Worm (Caenorhabditis elegans) whole organism, midembryonic: ENCODE data around the gene Y46H3C.5.
A peak's percentile ranks its signal among the peaks of the same experiment; 100 is the strongest.
"Not testable (repeated sequence)": the region's sequence is repeated elsewhere in the genome, so short reads cannot be mapped to it uniquely, and the experiment has no call there.

Experiments used
- T22C8.4 ChIP-seq: fragments of 200-800 bp; sonication (Bioruptor generic); IDR thresholded peaks from 2 replicates; pipeline ENCODE4 v1.3.6; 2022; ENCODE audit warnings: missing genetic modification characterization, missing compliant biosample characterization
- cog-1 ChIP-seq: sonication (generic microtip); optimal IDR thresholded peaks from 2 replicates; lab custom pipeline; 2016; ENCODE audit warnings: missing genetic modification characterization, missing compliant biosample characterization
- flt-1 ChIP-seq: fragments of 200-800 bp; sonication (Bioruptor generic); IDR thresholded peaks from 2 replicates; pipeline ENCODE4 v1.3.6; 2022; ENCODE audit warnings: missing genetic modification characterization, missing compliant biosample characterization
- klf-2 ChIP-seq: fragments of 200-800 bp; sonication (Bioruptor generic); conservative IDR thresholded peaks from 2 replicates; pipeline ENCODE4 v1.3.6; 2022; ENCODE audit warnings: missing genetic modification reagents, missing genetic modification characterization, missing compliant biosample characterization
- med-1 ChIP-seq: sonication (generic microtip); optimal IDR thresholded peaks from 2 replicates; lab custom pipeline; 2017; ENCODE audit warnings: missing genetic modification characterization, mild to moderate bottlenecking, missing compliant biosample characterization, antibody characterized with exemption, missing genetic modification reagents; ENCODE audit not compliant: insufficient read depth
- ref-1 ChIP-seq: fragments of 200-800 bp; sonication (Bioruptor generic); conservative IDR thresholded peaks from 2 replicates; pipeline ENCODE4 v1.3.6; 2022; ENCODE audit warnings: missing genetic modification reagents, missing genetic modification characterization, missing compliant biosample characterization
- tab-1 ChIP-seq: fragments of 200-800 bp; sonication (Bioruptor generic); IDR thresholded peaks from 2 replicates; pipeline ENCODE4 v1.3.6; 2022; ENCODE audit warnings: missing genetic modification characterization, missing compliant biosample characterization
- ztf-23 ChIP-seq: fragments of 200-800 bp; sonication (Bioruptor generic); IDR thresholded peaks from 2 replicates; pipeline ENCODE4 v1.3.6; 2022; ENCODE audit warnings: missing genetic modification reagents, missing genetic modification characterization, missing compliant biosample characterization
- ztf-29 ChIP-seq: fragments of 200-800 bp; sonication (Bioruptor generic); IDR thresholded peaks from 2 replicates; pipeline ENCODE4 v1.3.6; 2022; ENCODE audit warnings: missing genetic modification reagents, missing genetic modification characterization, missing compliant biosample characterization

Gene Y46H3C.5

DNA sequence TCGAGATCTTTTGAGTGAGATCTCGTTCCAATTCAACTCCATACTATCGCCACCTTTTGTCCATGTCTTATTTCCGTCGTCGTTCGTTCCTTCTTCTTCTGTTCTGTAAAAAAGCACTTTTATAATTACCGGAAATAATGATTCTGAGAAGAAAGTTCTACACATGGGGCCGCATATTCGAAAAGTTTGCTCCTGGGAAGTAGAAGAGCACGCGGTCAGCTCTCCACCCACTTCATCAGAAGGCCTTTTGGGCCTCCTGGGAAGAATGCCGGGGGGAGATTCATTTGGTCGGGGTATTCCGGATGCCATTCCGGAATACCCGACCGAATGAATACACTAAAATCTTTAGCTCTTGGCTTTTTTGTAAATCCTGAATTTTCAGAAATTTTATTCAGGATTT, at the start of gene Y46H3C.5:
Gene Y46H3C.5 (minus strand): TSS at position 2 of the 400 bp plus-strand sequence.
- TF ChIP-seq ref-1 (GFP tag; lab: Robert Waterston, UW); klf-2; ztf-29 (GFP tag; lab: Robert Waterston, UW): not testable (repeated sequence)

DNA sequence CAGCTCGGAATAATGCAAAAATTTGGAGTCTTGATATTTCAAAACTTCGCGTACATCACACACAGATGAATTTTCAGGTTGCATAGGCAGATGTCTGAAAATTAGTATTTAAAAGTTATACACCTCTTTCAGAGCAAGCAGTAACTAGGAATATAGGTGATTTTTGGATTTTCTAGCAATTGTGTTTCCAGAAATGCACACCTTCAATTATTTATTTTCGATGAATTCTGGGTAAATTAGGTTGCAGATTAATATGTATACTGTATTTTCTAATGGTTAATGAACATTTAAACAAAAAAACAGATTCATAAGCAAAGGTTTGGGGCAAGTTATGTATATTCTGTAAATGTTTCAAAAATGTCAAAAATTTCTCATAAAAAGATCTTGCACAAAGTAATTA, 48.8 kb upstream of the Y46H3C.5 start, which contains the start of gene srab-25:
Gene srab-25 (minus strand): TSS at position 101 of the 400 bp plus-strand sequence.
- TF ChIP-seq cog-1 (tag; lab: Kevin White, UChicago) (no peak), ztf-23 (GFP tag; lab: Robert Waterston, UW) (no peak), ztf-29 (GFP tag; lab: Robert Waterston, UW) (no peak), ref-1 (GFP tag; lab: Robert Waterston, UW) (no peak), T22C8.4 (GFP tag; lab: Robert Waterston, UW) (no peak), tab-1 (GFP tag; lab: Robert Waterston, UW) (no peak), med-1 (GFP tag; lab: Kevin White, UChicago) (no peak), klf-2 (no peak), flt-1 (no peak)

DNA sequence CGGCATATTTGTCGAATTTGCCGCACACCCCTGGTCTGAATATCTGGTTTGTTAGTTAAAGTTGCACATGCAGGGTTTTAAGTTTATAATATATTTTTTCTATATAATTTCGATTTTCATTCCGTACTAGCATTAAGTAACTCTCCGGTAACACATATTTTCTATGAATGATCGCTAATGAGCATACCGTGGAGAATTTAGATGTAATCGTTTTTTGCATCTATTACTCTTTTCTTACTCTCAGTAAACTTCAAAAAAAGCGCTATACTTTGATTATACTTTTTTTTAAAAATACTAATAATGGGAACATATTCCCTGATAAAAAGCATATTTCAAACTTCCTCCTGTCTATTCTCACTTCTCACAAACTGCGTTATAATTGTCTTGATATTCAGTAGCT, 42.3 kb upstream of the Y46H3C.5 start, which contains the start of gene str-160:
Gene str-160 (plus strand): TSS at position 301 of the 400 bp plus-strand sequence.
- no peak for TF ChIP-seq klf-2
- no peak for TF ChIP-seq cog-1 (tag; lab: Kevin White, UChicago)
- no peak for TF ChIP-seq flt-1
- no peak for TF ChIP-seq tab-1 (GFP tag; lab: Robert Waterston, UW)
- TF ChIP-seq med-1 (GFP tag; lab: Kevin White, UChicago): no peak
- TF ChIP-seq ztf-23 (GFP tag; lab: Robert Waterston, UW): no peak
- TF ChIP-seq ref-1 (GFP tag; lab: Robert Waterston, UW): no peak
- TF ChIP-seq T22C8.4 (GFP tag; lab: Robert Waterston, UW): no peak
- TF ChIP-seq ztf-29 (GFP tag; lab: Robert Waterston, UW): no peak

DNA sequence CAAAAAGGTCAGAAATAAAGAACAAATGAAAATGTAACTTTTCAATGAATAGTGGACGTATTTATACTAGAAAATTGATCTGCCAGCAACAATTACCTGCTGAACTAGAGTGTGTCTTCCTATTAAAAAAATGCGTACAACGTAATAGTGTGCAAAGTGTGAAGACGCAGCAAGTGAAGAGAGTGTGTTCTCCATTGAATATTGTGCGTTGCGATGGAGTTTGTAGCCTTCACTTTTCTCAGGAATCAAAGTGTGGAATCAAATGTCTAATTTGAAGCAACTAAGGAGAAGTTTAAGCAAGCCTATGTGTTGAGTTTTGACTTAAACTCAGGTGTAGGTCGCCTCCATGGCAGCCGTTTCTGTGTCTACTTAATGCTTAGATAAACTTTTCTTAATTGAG, 39.6 kb upstream of the Y46H3C.5 start, which contains the start of gene gst-21:
Gene gst-21 (minus strand): TSS at position 101 of the 400 bp plus-strand sequence.
- TF ChIP-seq ztf-29 (GFP tag; lab: Robert Waterston, UW) (no peak), med-1 (GFP tag; lab: Kevin White, UChicago) (no peak), ztf-23 (GFP tag; lab: Robert Waterston, UW) (no peak), T22C8.4 (GFP tag; lab: Robert Waterston, UW) (no peak), klf-2 (no peak), ref-1 (GFP tag; lab: Robert Waterston, UW) (no peak), tab-1 (GFP tag; lab: Robert Waterston, UW) (no peak), cog-1 (tag; lab: Kevin White, UChicago) (no peak), flt-1 (no peak)

DNA sequence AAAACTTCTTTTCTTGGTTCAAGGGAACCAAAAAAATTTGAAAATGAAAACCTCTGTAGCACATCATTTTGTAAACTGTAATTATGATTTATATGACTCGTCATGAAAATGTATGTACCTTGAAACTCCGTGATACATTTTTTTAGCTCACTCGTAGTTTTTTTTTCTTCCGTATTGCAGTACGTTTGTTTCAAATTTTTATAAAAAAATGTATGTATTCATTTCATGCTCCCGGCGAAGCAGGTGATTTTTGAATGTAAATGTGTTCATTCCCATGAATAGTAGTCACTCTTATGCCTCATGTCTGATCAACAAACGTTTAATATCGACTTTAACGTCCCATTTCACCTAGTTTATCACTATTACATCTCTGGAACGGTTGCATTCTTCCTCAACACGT, 33.1 kb upstream of the Y46H3C.5 start, which contains the start of gene sri-27:
Gene sri-27 (plus strand): TSS at position 301 of the 400 bp plus-strand sequence.
- TF ChIP-seq klf-2: no peak
- no peak for TF ChIP-seq tab-1 (GFP tag; lab: Robert Waterston, UW)
- TF ChIP-seq flt-1: no peak
- no peak for TF ChIP-seq ztf-23 (GFP tag; lab: Robert Waterston, UW)

DNA sequence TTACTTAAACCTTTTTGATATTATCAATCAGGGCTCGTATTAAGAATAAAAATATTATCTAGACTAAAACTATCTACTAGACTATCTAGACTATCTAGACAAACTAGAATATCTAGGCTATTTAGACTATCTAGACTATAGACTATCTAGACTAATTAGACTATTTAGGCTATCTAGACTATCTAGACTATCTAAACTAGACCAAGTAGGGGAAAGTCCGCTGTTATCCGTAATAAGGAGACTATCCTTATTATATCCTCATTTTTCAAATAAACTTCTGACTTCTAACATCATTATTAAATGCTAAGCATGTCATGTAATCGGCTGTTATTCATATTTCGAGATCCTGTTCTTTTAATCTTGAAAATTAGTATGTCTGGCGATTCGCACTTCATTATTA, 29.7 kb upstream of the Y46H3C.5 start, which contains the start of gene srw-101:
Gene srw-101 (plus strand): TSS at position 301 of the 400 bp plus-strand sequence.
- TF ChIP-seq klf-2 (no peak), T22C8.4 (GFP tag; lab: Robert Waterston, UW) (no peak), med-1 (GFP tag; lab: Kevin White, UChicago) (no peak), ztf-23 (GFP tag; lab: Robert Waterston, UW) (no peak), cog-1 (tag; lab: Kevin White, UChicago) (no peak), tab-1 (GFP tag; lab: Robert Waterston, UW) (no peak), ztf-29 (GFP tag; lab: Robert Waterston, UW) (no peak), flt-1 (no peak), ref-1 (GFP tag; lab: Robert Waterston, UW) (no peak)

DNA sequence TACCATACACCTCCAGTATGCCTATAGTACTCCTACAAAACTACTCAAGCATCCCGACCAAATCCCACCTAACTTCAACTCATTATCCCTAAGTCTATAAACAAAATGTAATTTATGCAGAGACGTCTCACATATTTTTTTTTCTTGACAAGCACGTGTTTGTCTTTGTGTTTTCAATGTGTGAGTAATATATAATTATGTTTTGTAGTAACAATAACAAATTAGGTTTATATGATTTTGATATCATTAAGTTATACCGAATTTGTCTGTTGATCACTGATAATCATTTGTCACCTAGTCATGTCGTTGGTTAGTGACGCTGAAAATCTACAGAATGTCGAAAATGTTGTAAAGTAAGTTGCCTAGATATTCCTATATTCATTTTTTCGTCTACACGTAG, 27.6 kb upstream of the Y46H3C.5 start, which contains the start of gene srw-102:
Gene srw-102 (plus strand): TSS at position 301 of the 400 bp plus-strand sequence.
- TF ChIP-seq T22C8.4 (GFP tag; lab: Robert Waterston, UW): no peak
- no peak for TF ChIP-seq klf-2

DNA sequence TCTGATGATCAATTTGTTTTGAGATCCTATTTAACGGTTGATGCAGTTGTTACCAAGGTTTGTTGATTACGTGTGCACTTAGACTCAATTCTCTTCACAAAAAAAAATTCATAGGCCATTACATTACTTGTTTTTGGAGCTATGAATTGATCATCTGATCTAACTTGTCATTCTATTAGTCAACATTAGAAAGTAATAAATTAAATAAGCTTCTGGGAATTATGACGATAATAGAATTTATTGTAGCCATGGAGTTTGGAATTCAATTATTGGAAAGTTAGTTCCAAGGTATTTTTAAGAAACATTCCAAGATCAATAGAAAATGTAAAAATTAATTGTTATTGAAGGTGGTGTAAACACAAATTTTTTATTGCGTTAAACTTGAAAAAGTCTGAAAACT, 25.9 kb upstream of the Y46H3C.5 start:
- TF ChIP-seq flt-1: no peak
- no peak for TF ChIP-seq ref-1 (GFP tag; lab: Robert Waterston, UW)
- TF ChIP-seq T22C8.4 (GFP tag; lab: Robert Waterston, UW): no peak

DNA sequence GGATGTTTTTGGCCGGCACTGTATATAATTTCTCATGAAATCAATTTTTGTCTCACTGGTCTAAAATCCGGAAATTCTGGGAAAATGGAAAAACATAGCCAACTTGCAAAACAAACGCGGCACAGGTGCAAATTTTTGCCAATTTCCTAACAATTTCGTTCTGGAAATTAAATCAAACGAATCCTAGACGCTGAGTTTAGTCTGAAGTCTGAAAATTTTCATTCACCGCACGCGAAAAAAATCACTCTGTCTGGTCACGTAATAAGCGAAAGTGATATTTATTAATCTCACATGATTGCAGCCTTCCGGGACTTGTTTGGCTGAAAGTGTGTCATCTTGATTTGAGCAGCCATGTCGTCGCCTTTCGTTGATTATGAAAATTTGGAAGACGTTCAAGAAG, 24.6 kb upstream of the Y46H3C.5 start, which contains the start of gene srw-103:
Gene srw-103 (plus strand): TSS at position 301 of the 400 bp plus-strand sequence.
- TF ChIP-seq T22C8.4 (GFP tag; lab: Robert Waterston, UW) (no peak), tab-1 (GFP tag; lab: Robert Waterston, UW) (no peak), ref-1 (GFP tag; lab: Robert Waterston, UW) (no peak), ztf-23 (GFP tag; lab: Robert Waterston, UW) (no peak), klf-2 (no peak), ztf-29 (GFP tag; lab: Robert Waterston, UW) (no peak)

DNA sequence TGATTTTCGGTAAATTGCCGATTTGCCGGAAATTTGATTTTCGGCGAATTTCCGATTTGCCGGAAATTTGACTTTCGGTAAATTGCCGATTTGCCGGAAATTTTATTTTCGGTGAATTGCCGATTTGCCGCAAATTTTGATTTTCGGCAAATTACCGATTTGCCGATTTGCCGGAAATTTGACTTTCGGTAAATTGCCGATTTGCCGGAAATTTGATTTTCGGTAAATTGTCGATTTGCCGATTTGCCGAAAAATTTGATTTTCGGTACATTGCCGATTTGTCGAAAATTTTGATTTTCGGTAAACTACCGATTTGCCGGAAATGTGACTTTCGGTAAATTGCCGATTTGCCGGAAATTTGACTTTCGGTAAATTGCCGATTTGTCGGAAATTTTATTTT, 21.5 kb upstream of the Y46H3C.5 start:
- TF ChIP-seq flt-1 (peak; percentile 57), tab-1 (GFP tag; lab: Robert Waterston, UW) (peak; percentile 81), ref-1 (GFP tag; lab: Robert Waterston, UW) (peak; percentile 47; the same call in 1 of the 2 replicates), klf-2 (peak; percentile 86), ztf-23 (GFP tag; lab: Robert Waterston, UW) (peak; percentile 84), T22C8.4 (GFP tag; lab: Robert Waterston, UW) (peak; percentile 29; the same call in 1 of the 2 replicates)
